Worm (Caenorhabditis elegans): ENCODE measurements around the gene F28B4.1.

DNA sequence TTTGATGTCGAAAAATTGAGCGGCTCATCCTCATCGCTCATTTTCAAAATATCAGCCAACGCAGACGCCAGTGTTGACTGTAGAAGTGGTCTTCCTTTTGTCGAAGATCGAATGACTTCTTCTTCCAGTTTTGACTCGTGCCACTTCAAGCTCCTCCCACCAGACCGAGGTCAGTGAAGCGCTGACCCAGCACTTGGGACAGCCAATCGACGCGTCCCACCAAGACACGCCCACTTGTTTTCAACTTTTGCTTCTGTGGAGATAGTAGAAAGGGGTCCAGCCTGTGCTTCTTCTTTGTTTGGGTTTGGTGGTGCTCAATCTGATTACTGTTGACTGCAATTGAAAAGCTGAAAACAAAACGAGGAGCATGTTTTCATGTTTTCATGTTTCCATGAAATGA, 5.6 kb upstream of the F28B4.1 start, which contains the start of gene fax-1:
- TF ChIP-seq aly-2 (tag; optimal IDR thresholded peaks at IDR 0.05) (no peak), lin-39 (tag; optimal IDR thresholded peaks at IDR 0.05) (no peak), ama-1 (optimal IDR thresholded peaks at IDR 0.05) (no peak)

Measured in whole organism, L3 larva.